Worm (Caenorhabditis elegans): ENCODE results near the gene F09F9.1.

The F09F9.1 gene

DNA sequence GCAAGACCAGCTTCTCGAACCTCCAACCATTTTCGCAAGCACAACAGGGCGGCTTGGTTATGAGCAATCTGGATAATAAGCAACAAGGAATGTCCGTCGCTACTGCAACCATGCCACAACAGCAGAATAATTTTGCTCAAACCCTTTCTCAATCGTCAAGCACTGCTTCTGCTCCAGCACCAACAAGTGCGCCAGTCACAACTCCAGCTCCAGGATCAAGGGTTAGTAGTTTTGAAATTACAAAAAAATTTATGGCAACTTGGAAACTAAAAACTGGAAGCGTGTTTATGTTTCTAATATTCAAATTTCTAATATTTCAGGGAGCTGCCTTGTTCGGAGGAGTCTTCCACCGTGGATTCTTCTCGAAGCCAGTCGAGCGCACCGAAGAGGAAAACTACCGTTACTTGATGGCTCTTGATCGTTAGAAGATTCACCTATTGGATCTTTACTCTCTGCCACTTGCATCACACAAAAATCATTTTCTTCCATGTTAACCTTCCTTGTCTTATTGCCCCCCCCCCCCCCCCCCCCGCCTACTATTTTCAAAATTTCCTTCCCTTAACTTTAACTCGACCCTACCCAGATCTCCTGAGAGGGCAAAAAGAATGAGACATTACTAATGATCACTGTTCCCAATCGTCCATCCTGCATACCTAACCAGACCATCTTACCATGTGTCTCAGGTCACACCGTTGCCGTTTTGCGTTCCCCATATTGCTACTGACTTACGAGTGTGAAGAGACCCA lies 31.8 kb downstream of the F09F9.1 start:
- no peak for TF ChIP-seq scrt-1 (GFP tag; IDR thresholded peaks at IDR 0.05)
- no peak for TF ChIP-seq B0310.2 (tag; optimal IDR thresholded peaks at IDR 0.05)
- TF ChIP-seq ceh-13 (GFP tag; optimal IDR thresholded peaks at IDR 0.05), result no peak

- TF ChIP-seq sea-1 (GFP tag; conservative IDR thresholded peaks at IDR 0.05) (no peak), ets-7 (tag; optimal IDR thresholded peaks at IDR 0.05) (no peak), tra-4 (tag; optimal IDR thresholded peaks at IDR 0.05) (no peak), F13C5.2 (tag; optimal IDR thresholded peaks at IDR 0.05) (no peak), tbx-11 (GFP tag; IDR thresholded peaks at IDR 0.05) (no peak), pes-1 (GFP tag; IDR thresholded peaks at IDR 0.05) (no peak), hmg-4 (GFP tag; optimal IDR thresholded peaks at IDR 0.05) (no peak), scrt-1 (GFP tag; IDR thresholded peaks at IDR 0.05) (no peak), hnd-1 (tag; optimal IDR thresholded peaks at IDR 0.05) (no peak), flt-1 (GFP tag; IDR thresholded peaks at IDR 0.05) (no peak)
These were observed 32.7 kb downstream of the F09F9.1 start for ce11 chrX:4147600-4148448.

ce11 chrX:4148449-4149031 lies 33.4 kb downstream of the F09F9.1 start:
- TF ChIP-seq hnd-1 (tag; optimal IDR thresholded peaks at IDR 0.05) (no peak), aly-1 (tag; optimal IDR thresholded peaks at IDR 0.05) (no peak), flt-1 (GFP tag; IDR thresholded peaks at IDR 0.05) (no peak), B0310.2 (tag; optimal IDR thresholded peaks at IDR 0.05) (no peak), tra-4 (tag; optimal IDR thresholded peaks at IDR 0.05) (no peak), hmbx-1 (tag; optimal IDR thresholded peaks at IDR 0.05) (no peak), tbx-11 (GFP tag; IDR thresholded peaks at IDR 0.05) (no peak), sea-1 (GFP tag; conservative IDR thresholded peaks at IDR 0.05) (no peak)

- TF ChIP-seq ama-1 (optimal IDR thresholded peaks at IDR 0.05) (no peak), ets-7 (tag; optimal IDR thresholded peaks at IDR 0.05) (no peak), ceh-36 (tag; optimal IDR thresholded peaks at IDR 0.05) (no peak), ceh-13 (GFP tag; optimal IDR thresholded peaks at IDR 0.05) (no peak), tbx-11 (GFP tag; IDR thresholded peaks at IDR 0.05) (no peak), scrt-1 (GFP tag; IDR thresholded peaks at IDR 0.05) (no peak), flt-1 (GFP tag; IDR thresholded peaks at IDR 0.05) (no peak), hnd-1 (tag; optimal IDR thresholded peaks at IDR 0.05) (no peak), B0310.2 (tag; optimal IDR thresholded peaks at IDR 0.05) (no peak), sea-1 (GFP tag; conservative IDR thresholded peaks at IDR 0.05) (no peak), hmbx-1 (tag; optimal IDR thresholded peaks at IDR 0.05) (no peak), pes-1 (GFP tag; IDR thresholded peaks at IDR 0.05) (no peak), hmg-4 (GFP tag; optimal IDR thresholded peaks at IDR 0.05) (no peak), tbx-37 (GFP tag; conservative IDR thresholded peaks at IDR 0.05) (no peak)
These were observed 36.1 kb downstream of the F09F9.1 start for ce11 chrX:4151206-4151605.

- no peak for TF ChIP-seq tbx-11 (GFP tag; IDR thresholded peaks at IDR 0.05)
- TF ChIP-seq tra-4 (tag; optimal IDR thresholded peaks at IDR 0.05), result no peak
- TF ChIP-seq hmg-4 (GFP tag; optimal IDR thresholded peaks at IDR 0.05), result no peak
- no peak for TF ChIP-seq ets-7 (tag; optimal IDR thresholded peaks at IDR 0.05)
- no peak for TF ChIP-seq flt-1 (GFP tag; IDR thresholded peaks at IDR 0.05)
- no peak for TF ChIP-seq sea-1 (GFP tag; conservative IDR thresholded peaks at IDR 0.05)
- TF ChIP-seq pes-1 (GFP tag; IDR thresholded peaks at IDR 0.05), result no peak
- TF ChIP-seq hnd-1 (tag; optimal IDR thresholded peaks at IDR 0.05), result no peak
- TF ChIP-seq B0310.2 (tag; optimal IDR thresholded peaks at IDR 0.05), result no peak
- no peak for TF ChIP-seq F13C5.2 (tag; optimal IDR thresholded peaks at IDR 0.05)
- TF ChIP-seq aly-1 (tag; optimal IDR thresholded peaks at IDR 0.05), result no peak
- no peak for TF ChIP-seq ceh-13 (GFP tag; optimal IDR thresholded peaks at IDR 0.05)
- TF ChIP-seq hmbx-1 (tag; optimal IDR thresholded peaks at IDR 0.05), result no peak
- no peak for TF ChIP-seq scrt-1 (GFP tag; IDR thresholded peaks at IDR 0.05)
- no peak for TF ChIP-seq ceh-36 (tag; optimal IDR thresholded peaks at IDR 0.05)
- TF ChIP-seq tbx-37 (GFP tag; conservative IDR thresholded peaks at IDR 0.05), result no peak
- TF ChIP-seq ama-1 (optimal IDR thresholded peaks at IDR 0.05), result no peak
These were observed 38.2 kb downstream of the F09F9.1 start, which contains the start of gene nck-1 for ce11 chrX:4153343-4153742. Gene nck-1 (minus strand): TSS chrX:4153443.

ce11 chrX:4154784-4155183 lies 39.7 kb downstream of the F09F9.1 start:
- TF ChIP-seq flt-1 (GFP tag; IDR thresholded peaks at IDR 0.05) (no peak), B0310.2 (tag; optimal IDR thresholded peaks at IDR 0.05) (no peak), ama-1 (optimal IDR thresholded peaks at IDR 0.05) (no peak), hmbx-1 (tag; optimal IDR thresholded peaks at IDR 0.05) (no peak)

ce11 chrX:4157896-4158295 lies 42.8 kb downstream of the F09F9.1 start:
- TF ChIP-seq hmg-4 (GFP tag; optimal IDR thresholded peaks at IDR 0.05), result peak; percentile 78
- no peak for TF ChIP-seq ets-7 (tag; optimal IDR thresholded peaks at IDR 0.05)
- no peak for TF ChIP-seq aly-1 (tag; optimal IDR thresholded peaks at IDR 0.05)
- no peak for TF ChIP-seq tra-4 (tag; optimal IDR thresholded peaks at IDR 0.05)
- TF ChIP-seq hmbx-1 (tag; optimal IDR thresholded peaks at IDR 0.05), result no peak
- TF ChIP-seq ceh-13 (GFP tag; optimal IDR thresholded peaks at IDR 0.05), result no peak
- 0 out of 2 replicates have a peak, but pooled peaks have one; percentile 53 for TF ChIP-seq scrt-1 (GFP tag; IDR thresholded peaks at IDR 0.05)
- TF ChIP-seq F13C5.2 (tag; optimal IDR thresholded peaks at IDR 0.05), result peak; percentile 14

Measured in whole organism, early embryonic.